Fruit fly (Drosophila melanogaster) whole organism: ENCODE results near the gene Patr-1.

ENCODE experiments used
- CG8478 ChIP-seq: fragments of >200 bp; optimal IDR thresholded peaks from 2 replicates; lab custom pipeline; 2018; ENCODE audit warnings: inconsistent platforms
- Dll ChIP-seq: fragments of >200 bp; optimal IDR thresholded peaks from 2 replicates; lab custom pipeline; 2017
- EcR ChIP-seq, 2 experiments: fragments of >200 bp; optimal IDR thresholded peaks; 2 replicates each; lab custom pipeline; 2017; ENCODE audit warnings: missing biosample characterization in 2 of 2, missing genetic modification characterization in 2 of 2, missing genetic modification reagents in 2 of 2
- pan ChIP-seq: fragments of >200 bp; optimal IDR thresholded peaks from 2 replicates; lab custom pipeline; 2017
- psq ChIP-seq: fragments of >200 bp; optimal IDR thresholded peaks from 2 replicates; lab custom pipeline; 2017
- usp ChIP-seq: fragments of >200 bp; optimal IDR thresholded peaks from 2 replicates; lab custom pipeline; 2017; ENCODE audit warnings: missing biosample characterization, missing genetic modification characterization, mixed read lengths

Patr-1 gene

dm6 chr3R:17018902-17019527 lies 24.3 kb upstream of the Patr-1 start:
- TF ChIP-seq EcR (GFP tag; optimal IDR thresholded peaks at IDR 0.05; lab: Kevin White, UChicago): no peak
- no peak for TF ChIP-seq CG8478
- TF ChIP-seq psq (lab: Kevin White, UChicago): no peak
- no peak for TF ChIP-seq pan (lab: Kevin White, UChicago)
- no peak for TF ChIP-seq Dll (lab: Kevin White, UChicago)
- no peak for TF ChIP-seq usp (GFP tag; lab: Kevin White, UChicago)

- no peak for TF ChIP-seq EcR (GFP tag; optimal IDR thresholded peaks at IDR 0.05; lab: Kevin White, UChicago)
- TF ChIP-seq psq (lab: Kevin White, UChicago): no peak
- TF ChIP-seq Dll (lab: Kevin White, UChicago): no peak
- no peak for TF ChIP-seq pan (lab: Kevin White, UChicago)
- TF ChIP-seq CG8478: no peak
- no peak for TF ChIP-seq usp (GFP tag; lab: Kevin White, UChicago)
Observed at dm6 chr3R:17020956-17021355, 22.4 kb upstream of the Patr-1 start, which contains the start of gene Adsl. TSS of gene Adsl (minus strand) at chr3R:17021120.

dm6 chr3R:17028393-17028792 lies 15.0 kb upstream of the Patr-1 start, which contains the start of gene CG5225:
TSS of gene CG5225 (plus strand) at chr3R:17028693.
- TF ChIP-seq pan (lab: Kevin White, UChicago): no peak
- no peak for TF ChIP-seq CG8478
- TF ChIP-seq Dll (lab: Kevin White, UChicago): no peak
- TF ChIP-seq EcR (GFP tag; optimal IDR thresholded peaks at IDR 0.05; lab: Kevin White, UChicago): no peak
- no peak for TF ChIP-seq psq (lab: Kevin White, UChicago)
- no peak for TF ChIP-seq usp (GFP tag; lab: Kevin White, UChicago)

dm6 chr3R:17029796-17030195 lies 13.6 kb upstream of the Patr-1 start:
- TF ChIP-seq CG8478 (no peak), usp (GFP tag; lab: Kevin White, UChicago) (no peak), Dll (lab: Kevin White, UChicago) (no peak), EcR (GFP tag; optimal IDR thresholded peaks at IDR 0.05; lab: Kevin White, UChicago) (no peak), psq (lab: Kevin White, UChicago) (no peak), pan (lab: Kevin White, UChicago) (no peak)

- TF ChIP-seq usp (GFP tag; lab: Kevin White, UChicago) (no peak), psq (lab: Kevin White, UChicago) (no peak), Dll (lab: Kevin White, UChicago) (no peak), EcR (GFP tag; optimal IDR thresholded peaks at IDR 0.05; lab: Kevin White, UChicago) (no peak), pan (lab: Kevin White, UChicago) (no peak), CG8478 (no peak)
Observed at dm6 chr3R:17031502-17031901, 11.9 kb upstream of the Patr-1 start, which contains the start of gene CG31268. TSS of gene CG31268 (plus strand) at chr3R:17031802.

dm6 chr3R:17035945-17036344 lies 7.4 kb upstream of the Patr-1 start, which contains the start of gene CG4009:
TSS of gene CG4009 (minus strand) at chr3R:17036045.
- no peak for TF ChIP-seq usp (GFP tag; lab: Kevin White, UChicago)
- TF ChIP-seq pan (lab: Kevin White, UChicago): no peak
- TF ChIP-seq EcR (GFP tag; optimal IDR thresholded peaks at IDR 0.05; lab: Kevin White, UChicago): no peak
- TF ChIP-seq psq (lab: Kevin White, UChicago): no peak
- TF ChIP-seq CG8478: no peak

dm6 chr3R:17039993-17040807 lies 3.2 kb upstream of the Patr-1 start, which contains the start of the genes CG18213 and Trm7-32:
TSS of gene CG18213 (minus strand) at chr3R:17040203.
TSS of gene Trm7-32 (plus strand) at chr3R:17040682.
- TF ChIP-seq EcR (GFP tag; optimal IDR thresholded peaks at IDR 0.05; lab: Kevin White, UChicago): no peak
- TF ChIP-seq CG8478: no peak

- no peak for TF ChIP-seq usp (GFP tag; lab: Kevin White, UChicago)
- TF ChIP-seq pan (lab: Kevin White, UChicago): no peak
- TF ChIP-seq psq (lab: Kevin White, UChicago): no peak
- no peak for TF ChIP-seq EcR (GFP tag; optimal IDR thresholded peaks at IDR 0.05; lab: Kevin White, UChicago)
Observed at dm6 chr3R:17043570-17043923, 183 bp downstream of the Patr-1 start.

- TF ChIP-seq psq (lab: Kevin White, UChicago) (no peak), usp (GFP tag; lab: Kevin White, UChicago) (no peak), Dll (lab: Kevin White, UChicago) (no peak), pan (lab: Kevin White, UChicago) (no peak)
Observed at dm6 chr3R:17048867-17049266, 5.5 kb downstream of the Patr-1 start.

- TF ChIP-seq EcR (GFP tag; optimal IDR thresholded peaks at IDR 0.05; lab: Kevin White, UChicago) (no peak), Dll (lab: Kevin White, UChicago) (peak; percentile 37)
Observed at dm6 chr3R:17052465-17053149, 9.2 kb downstream of the Patr-1 start.

dm6 chr3R:17053415-17054177 lies 10.2 kb downstream of the Patr-1 start, which contains the start of gene Dad:
TSS of gene Dad (plus strand) at chr3R:17054007.
- TF ChIP-seq CG8478 (no peak), psq (lab: Kevin White, UChicago) (no peak), Dll (lab: Kevin White, UChicago) (peak; percentile 90), EcR (GFP tag; optimal IDR thresholded peaks at IDR 0.05; lab: Kevin White, UChicago) (no peak), pan (lab: Kevin White, UChicago) (no peak)
